Fruit fly (Drosophila melanogaster) whole organism, embryonic: ENCODE measurements around the gene Acat2.

Experiments
- Atf-2 ChIP-seq: fragments of 200-800 bp; sonication (Bioruptor generic); optimal IDR thresholded peaks from 2 replicates; lab custom pipeline; 2016; ENCODE audit warnings: missing biosample characterization, missing genetic modification characterization
- CG10565 ChIP-seq: fragments of 200-800 bp; sonication (Bioruptor generic); optimal IDR thresholded peaks from 3 replicates; lab custom pipeline; 2016; ENCODE audit warnings: missing biosample characterization, mild to moderate bottlenecking, missing genetic modification characterization
- CG11247 ChIP-seq: fragments of 200-800 bp; sonication (Bioruptor generic); IDR thresholded peaks from 2 replicates; pipeline ENCODE4 v1.3.6; 2022; ENCODE audit warnings: missing biosample characterization, missing genetic modification characterization
- CG11696 ChIP-seq: fragments of 200-800 bp; sonication (Bioruptor generic); IDR thresholded peaks from 2 replicates; pipeline ENCODE4 v1.3.6; 2022; ENCODE audit warnings: missing biosample characterization, missing genetic modification characterization
- CG12104 ChIP-seq: fragments of 200-800 bp; sonication (Bioruptor generic); optimal IDR thresholded peaks from 3 replicates; lab custom pipeline; 2016; ENCODE audit warnings: missing biosample characterization, missing genetic modification characterization
- CG16813 ChIP-seq: fragments of 200-800 bp; sonication (Bioruptor generic); IDR thresholded peaks from 3 replicates; pipeline ENCODE4 v1.3.6; 2022; ENCODE audit warnings: missing biosample characterization, missing genetic modification characterization; ENCODE audit not compliant: partially characterized antibody
- CG16815 ChIP-seq: fragments of 200-800 bp; sonication (Bioruptor generic); optimal IDR thresholded peaks from 3 replicates; lab custom pipeline; 2017; ENCODE audit warnings: missing biosample characterization, mild to moderate bottlenecking, missing genetic modification characterization
- CG17829 ChIP-seq: fragments of 200-800 bp; optimal IDR thresholded peaks from 2 replicates; lab custom pipeline; 2019; ENCODE audit warnings: missing biosample characterization, mild to moderate bottlenecking, missing genetic modification characterization, moderate library complexity
- CG17912 ChIP-seq: fragments of 200-800 bp; sonication (Bioruptor generic); optimal IDR thresholded peaks from 2 replicates; lab custom pipeline; 2018; ENCODE audit warnings: missing biosample characterization, mild to moderate bottlenecking, missing genetic modification characterization
- CG18011 ChIP-seq: fragments of 200-800 bp; sonication (Bioruptor generic); optimal IDR thresholded peaks from 2 replicates; lab custom pipeline; 2017; ENCODE audit warnings: missing biosample characterization, missing genetic modification characterization, mild to moderate bottlenecking, moderate library complexity, missing genotype
- CG32772 ChIP-seq: fragments of 200-800 bp; sonication (Bioruptor generic); IDR thresholded peaks from 2 replicates; pipeline ENCODE4 v1.3.6; 2022; ENCODE audit warnings: missing biosample characterization, missing genetic modification characterization
- CG33213 ChIP-seq: fragments of 200-800 bp; sonication (Bioruptor generic); optimal IDR thresholded peaks from 3 replicates; lab custom pipeline; 2016; ENCODE audit warnings: missing biosample characterization, missing genetic modification characterization
- CG34376 ChIP-seq: fragments of 200-800 bp; sonication (Bioruptor generic); optimal IDR thresholded peaks from 2 replicates; lab custom pipeline; 2018; ENCODE audit warnings: missing biosample characterization, mild to moderate bottlenecking, missing genetic modification characterization
- CG5180 ChIP-seq: fragments of 200-800 bp; sonication (Bioruptor generic); optimal IDR thresholded peaks from 3 replicates; lab custom pipeline; 2017; ENCODE audit warnings: missing biosample characterization, missing genetic modification characterization, mild to moderate bottlenecking, moderate library complexity, missing genetic modification reagents
- CG7357 ChIP-seq: fragments of 200-800 bp; sonication (Bioruptor generic); IDR thresholded peaks from 3 replicates; pipeline ENCODE4 v1.3.6; 2022; ENCODE audit warnings: missing biosample characterization, missing genetic modification characterization
- CG8281 ChIP-seq: fragments of 200-800 bp; sonication (Bioruptor generic); optimal IDR thresholded peaks from 2 replicates; lab custom pipeline; 2018; ENCODE audit warnings: missing biosample characterization, mild to moderate bottlenecking, missing genetic modification characterization, moderate library complexity
- CG9437 ChIP-seq: fragments of 200-800 bp; sonication (Bioruptor generic); optimal IDR thresholded peaks from 2 replicates; lab custom pipeline; 2018; ENCODE audit warnings: missing biosample characterization, mild to moderate bottlenecking, missing genetic modification characterization
- Camta ChIP-seq: fragments of 200-800 bp; sonication (Bioruptor generic); optimal IDR thresholded peaks from 2 replicates; lab custom pipeline; 2016; ENCODE audit warnings: missing biosample characterization, missing genetic modification characterization
- D ChIP-seq, 2 experiments: fragments of 200-800 bp in 1 of 2; fragments of >200 bp in 1 of 2; sonication (Bioruptor generic) in 1 of 2; optimal IDR thresholded peaks; 2 replicates in 1 of 2; 3 replicates in 1 of 2; lab custom pipeline; 2017; ENCODE audit warnings: mild to moderate bottlenecking in 1 of 2, missing biosample characterization in 1 of 2, missing genetic modification characterization in 1 of 2, missing genetic modification reagents in 1 of 2
- Dbx ChIP-seq: fragments of 200-800 bp; sonication (Bioruptor generic); IDR thresholded peaks from 3 replicates; pipeline ENCODE4 v1.3.6; 2022; ENCODE audit warnings: missing biosample characterization, missing genetic modification characterization
- Dip3 ChIP-seq: fragments of 200-800 bp; sonication (Bioruptor generic); optimal IDR thresholded peaks from 3 replicates; lab custom pipeline; 2016; ENCODE audit warnings: missing biosample characterization, missing genetic modification characterization
- Ets97D ChIP-seq: fragments of 200-800 bp; sonication (Bioruptor generic); optimal IDR thresholded peaks from 3 replicates; lab custom pipeline; 2016; ENCODE audit warnings: missing biosample characterization, missing genetic modification characterization
- MBD-R2 ChIP-seq: fragments of 200-800 bp; sonication (Bioruptor generic); IDR thresholded peaks from 2 replicates; pipeline ENCODE4 v1.3.6; 2022; ENCODE audit warnings: missing biosample characterization, missing genetic modification characterization
- Med ChIP-seq: fragments of 200-800 bp; sonication (Bioruptor generic); peaks from one replicate; lab custom pipeline; 2016; ENCODE audit warnings: missing biosample characterization, missing genetic modification characterization, mild to moderate bottlenecking, inconsistent platforms, moderate library complexity
- Oli ChIP-seq: fragments of 200-800 bp; sonication (Bioruptor generic); optimal IDR thresholded peaks from 2 replicates; lab custom pipeline; 2018; ENCODE audit warnings: missing biosample characterization, mild to moderate bottlenecking, missing genetic modification characterization, moderate library complexity
- Poxn ChIP-seq: fragments of 200-800 bp; sonication (Bioruptor generic); IDR thresholded peaks from 2 replicates; pipeline ENCODE4 v1.3.6; 2022; ENCODE audit warnings: missing biosample characterization, missing genetic modification characterization
- Stat92E ChIP-seq, 3 experiments: fragments of >200 bp in 2 of 3; fragments of 200-800 bp in 1 of 3; sonication (Bioruptor generic) in 1 of 3; optimal IDR thresholded peaks; 2 replicates each; lab custom pipeline; 2017 to 2019; ENCODE audit warnings: missing biosample characterization in 3 of 3, missing genetic modification characterization in 3 of 3, mild to moderate bottlenecking in 1 of 3, moderate library complexity in 1 of 3
- ac ChIP-seq: fragments of 200-800 bp; sonication (Bioruptor generic); optimal IDR thresholded peaks from 3 replicates; lab custom pipeline; 2017; ENCODE audit warnings: missing biosample characterization, mild to moderate bottlenecking, missing genetic modification characterization
- ash1 ChIP-seq: fragments of 200-800 bp; sonication (Bioruptor generic); optimal IDR thresholded peaks from 2 replicates; lab custom pipeline; 2018; ENCODE audit warnings: missing biosample characterization, mild to moderate bottlenecking, missing genetic modification characterization
- da ChIP-seq: fragments of 200-800 bp; sonication (Bioruptor generic); optimal IDR thresholded peaks from 2 replicates; lab custom pipeline; 2016; ENCODE audit warnings: missing biosample characterization, missing genetic modification characterization
- dm ChIP-seq: fragments of 200-800 bp; sonication (Bioruptor generic); optimal IDR thresholded peaks from 3 replicates; lab custom pipeline; 2016; ENCODE audit warnings: missing biosample characterization, missing genetic modification characterization
- dysf ChIP-seq: fragments of 200-800 bp; sonication (Bioruptor generic); IDR thresholded peaks from 3 replicates; pipeline ENCODE4 v1.3.6; 2022; ENCODE audit warnings: missing biosample characterization, missing genetic modification characterization
- fd3F ChIP-seq: fragments of 200-800 bp; sonication (Bioruptor generic); optimal IDR thresholded peaks from 2 replicates; lab custom pipeline; 2018; ENCODE audit warnings: missing biosample characterization, mild to moderate bottlenecking, missing genetic modification characterization, moderate library complexity
- fru ChIP-seq: fragments of >200 bp; optimal IDR thresholded peaks from 2 replicates; lab custom pipeline; 2017
- ftz-f1 ChIP-seq: fragments of 200-800 bp; sonication (Bioruptor generic); optimal IDR thresholded peaks from 2 replicates; lab custom pipeline; 2016; ENCODE audit warnings: missing biosample characterization, missing genetic modification characterization
- gcm ChIP-seq: fragments of 200-800 bp; sonication (Bioruptor generic); optimal IDR thresholded peaks from 2 replicates; lab custom pipeline; 2019; ENCODE audit warnings: missing biosample characterization, mild to moderate bottlenecking, missing genetic modification characterization, moderate library complexity
- h ChIP-seq: fragments of >200 bp; optimal IDR thresholded peaks from 2 replicates; lab custom pipeline; 2017
- hb ChIP-seq: fragments of 200-800 bp; sonication (Bioruptor generic); IDR thresholded peaks from 3 replicates; pipeline ENCODE4 v1.3.6; 2022; ENCODE audit warnings: missing biosample characterization, missing genetic modification characterization; ENCODE audit not compliant: partially characterized antibody
- insv ChIP-seq, 2 experiments: fragments of 200-800 bp; sonication (Bioruptor generic); optimal IDR thresholded peaks; 3 replicates each; lab custom pipeline; 2016 to 2018; ENCODE audit warnings: missing biosample characterization in 2 of 2, missing genetic modification characterization in 2 of 2
- klu ChIP-seq: fragments of 200-800 bp; sonication (Bioruptor generic); IDR thresholded peaks from 2 replicates; pipeline ENCODE4 v1.3.6; 2022; ENCODE audit warnings: missing biosample characterization, missing genetic modification characterization
- mld ChIP-seq: fragments of 200-800 bp; sonication (Bioruptor generic); IDR thresholded peaks from 3 replicates; pipeline ENCODE4 v1.3.6; 2022; ENCODE audit warnings: missing biosample characterization, missing genetic modification characterization; ENCODE audit not compliant: partially characterized antibody
- nau ChIP-seq: fragments of 200-800 bp; sonication (Bioruptor generic); optimal IDR thresholded peaks from 3 replicates; lab custom pipeline; 2017; ENCODE audit warnings: missing biosample characterization, mild to moderate bottlenecking, missing genetic modification characterization, missing genetic modification reagents
- org-1 ChIP-seq: fragments of 200-800 bp; sonication (Bioruptor generic); optimal IDR thresholded peaks from 2 replicates; lab custom pipeline; 2017; ENCODE audit warnings: missing biosample characterization, missing genetic modification characterization
- run ChIP-seq: fragments of 200-800 bp; sonication (Bioruptor generic); optimal IDR thresholded peaks from 3 replicates; lab custom pipeline; 2018; ENCODE audit warnings: missing biosample characterization, mild to moderate bottlenecking, missing genetic modification characterization
- salm ChIP-seq: fragments of 200-800 bp; sonication (Bioruptor generic); optimal IDR thresholded peaks from 2 replicates; lab custom pipeline; 2018; ENCODE audit warnings: missing biosample characterization, mild to moderate bottlenecking, missing genetic modification characterization
- stwl ChIP-seq: fragments of 200-800 bp; sonication (Bioruptor generic); optimal IDR thresholded peaks from 3 replicates; lab custom pipeline; 2018; ENCODE audit warnings: missing biosample characterization, mild to moderate bottlenecking, missing genetic modification characterization, moderate library complexity
- sug ChIP-seq: fragments of 200-800 bp; optimal IDR thresholded peaks from 2 replicates; lab custom pipeline; 2019; ENCODE audit warnings: missing biosample characterization, mild to moderate bottlenecking, missing genetic modification characterization, moderate library complexity
- tin ChIP-seq: fragments of 200-800 bp; sonication (Bioruptor generic); optimal IDR thresholded peaks from 3 replicates; lab custom pipeline; 2016; ENCODE audit warnings: missing biosample characterization, missing genetic modification characterization
- tup ChIP-seq: fragments of 200-800 bp; sonication (Bioruptor generic); optimal IDR thresholded peaks from 2 replicates; lab custom pipeline; 2016; ENCODE audit warnings: missing biosample characterization, mild to moderate bottlenecking, missing genetic modification characterization, moderate library complexity

The Acat2 gene

DNA sequence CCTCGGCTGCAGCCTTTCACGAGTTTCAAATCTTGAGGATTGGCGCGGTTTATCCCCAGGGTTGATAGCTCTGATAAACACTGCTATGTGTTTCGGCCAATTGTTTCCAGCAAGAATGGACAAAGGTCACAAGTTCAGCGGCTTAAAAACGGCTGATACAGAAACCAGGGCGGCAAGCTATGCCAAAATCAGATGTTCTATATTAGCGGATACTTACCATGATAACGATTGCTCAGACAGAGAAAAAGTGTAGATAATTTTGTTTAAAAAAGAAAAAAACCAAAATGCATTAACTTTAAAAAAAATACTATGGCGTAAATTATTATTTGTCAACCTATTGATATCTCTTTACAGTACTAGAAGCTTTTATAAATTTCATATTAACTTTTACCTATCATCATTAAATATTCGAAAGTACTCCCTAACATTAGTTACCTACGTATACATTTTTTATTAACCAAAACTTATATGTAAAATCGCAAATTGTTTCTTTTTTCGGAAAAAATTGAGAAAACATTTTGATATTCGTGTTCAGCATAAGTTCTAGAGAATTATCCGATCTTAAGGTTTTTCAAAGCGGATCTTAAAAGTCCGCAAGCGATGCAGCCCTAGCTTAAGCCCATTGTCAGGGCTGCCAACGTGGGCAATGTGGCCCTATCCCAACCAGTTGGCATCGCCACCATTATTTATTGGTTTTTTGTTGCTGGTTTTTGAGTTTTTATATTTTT is 10.5 kb downstream of the Acat2 start, which contains the start of the genes sturkopf and Herc4 (continued):
- TF ChIP-seq dysf (GFP tag; lab: Robert Waterston, UW) (peak; percentile 61; the same call in 1 of the 3 replicates), fru (lab: Kevin White, UChicago) (no peak), Poxn (GFP tag; lab: Robert Waterston, UW) (peak; percentile 42; the same call in 1 of the 2 replicates), D (optimal IDR thresholded peaks at IDR 0.05; lab: Kevin White, UChicago) (no peak), D (GFP tag; optimal IDR thresholded peaks at IDR 0.05; lab: Kevin White, UChicago) (no peak), MBD-R2 (GFP tag; lab: Robert Waterston, UW) (peak; percentile 83), run (tag; lab: Kevin White, UChicago) (peak; percentile 36), CG34376 (GFP tag; lab: Kevin White, UChicago) (peak; percentile 7), sug (peak; percentile 83), h (lab: Kevin White, UChicago) (no peak), CG18011 (peak; percentile 57), CG16813 (GFP tag; lab: Robert Waterston, UW) (no peak), gcm (GFP tag; lab: Kevin White, UChicago) (peak; percentile 60), CG9437 (GFP tag; lab: Kevin White, UChicago) (peak; percentile 85), ac (GFP tag; lab: Kevin White, UChicago) (no peak), ash1 (GFP tag; lab: Kevin White, UChicago) (no peak), CG12104 (GFP tag; lab: Kevin White, UChicago) (peak; percentile 72), hb (GFP tag; lab: Robert Waterston, UW) (no peak), CG11696 (no peak), Oli (tag; lab: Kevin White, UChicago) (peak; percentile 78), Dip3 (GFP tag; lab: Kevin White, UChicago) (peak; percentile 74), Camta (peak; percentile 91), dm (GFP tag; lab: Kevin White, UChicago) (peak; percentile 75), CG17829 (tag; lab: Kevin White, UChicago) (peak; percentile 67), CG5180 (no peak), CG16815 (GFP tag; lab: Kevin White, UChicago) (peak; percentile 67), insv (GFP tag; optimal IDR thresholded peaks at IDR 0.05; lab: Kevin White, UChicago) (peak in 1 of 2 experiments; percentile 64), CG8281 (no peak), klu (GFP tag; lab: Robert Waterston, UW) (peak; percentile 71), CG33213 (GFP tag; lab: Kevin White, UChicago) (no peak), stwl (tag; lab: Kevin White, UChicago) (peak; percentile 65), CG10565 (GFP tag; lab: Kevin White, UChicago) (no peak), fd3F (peak; percentile 41), Dbx (peak; percentile 50; the same call in 1 of the 3 replicates), CG7357 (no peak; the same call in 2 of the 3 replicates), mld (GFP tag; lab: Robert Waterston, UW) (no peak), da (GFP tag; lab: Kevin White, UChicago) (peak; percentile 47), CG17912 (GFP tag; lab: Kevin White, UChicago) (no peak), Ets97D (GFP tag; lab: Kevin White, UChicago) (peak; percentile 94), ftz-f1 (GFP tag; lab: Kevin White, UChicago) (peak; percentile 64), Med (GFP tag; lab: Kevin White, UChicago) (peak; percentile 92), tin (GFP tag; lab: Kevin White, UChicago) (peak; percentile 61), CG11247 (GFP tag; lab: Robert Waterston, UW) (peak; percentile 25; the same call in 1 of the 2 replicates), tup (GFP tag; lab: Kevin White, UChicago) (no peak), Atf-2 (GFP tag; lab: Kevin White, UChicago) (peak; percentile 83), org-1 (GFP tag; lab: Kevin White, UChicago) (peak; percentile 67), nau (GFP tag; lab: Kevin White, UChicago) (no peak), Stat92E (GFP tag; optimal IDR thresholded peaks at IDR 0.05; lab: Kevin White, UChicago) (no peak), CG32772 (GFP tag; lab: Robert Waterston, UW) (no peak; the same call in 1 of the 2 replicates), salm (tag; lab: Kevin White, UChicago) (peak; percentile 41)
